Worm (Caenorhabditis elegans) whole organism, L3 larva: Measurements from ENCODE around the gene tag-65.

Experiments
- R02D3.7 ChIP-seq: fragments of 150-350 bp; optimal IDR thresholded peaks from 2 replicates; lab custom pipeline; 2014; ENCODE audit warnings: missing biosample characterization, missing genetic modification characterization
- aly-2 ChIP-seq: fragments of 150-350 bp; optimal IDR thresholded peaks from 2 replicates; lab custom pipeline; 2014; ENCODE audit warnings: missing biosample characterization, missing genetic modification characterization
- ama-1 ChIP-seq: fragments of 150-350 bp; optimal IDR thresholded peaks from 2 replicates; lab custom pipeline; 2018
- ceh-82 ChIP-seq: fragments of 150-350 bp; optimal IDR thresholded peaks from 2 replicates; lab custom pipeline; 2014; ENCODE audit warnings: missing biosample characterization, missing genetic modification characterization
- ceh-9 ChIP-seq: sonication (generic microtip); optimal IDR thresholded peaks from 2 replicates; lab custom pipeline; 2018; ENCODE audit warnings: missing biosample characterization, missing genetic modification characterization
- daf-12 ChIP-seq: fragments of 150-350 bp; optimal IDR thresholded peaks from 2 replicates; lab custom pipeline; 2014; ENCODE audit warnings: missing biosample characterization, missing genetic modification reagents, missing genetic modification characterization
- egl-5 ChIP-seq: fragments of 150-350 bp; optimal IDR thresholded peaks from 2 replicates; lab custom pipeline; 2017; ENCODE audit warnings: missing biosample characterization, missing genetic modification reagents, missing genetic modification characterization, inconsistent platforms
- elt-1 ChIP-seq: fragments of 150-350 bp; optimal IDR thresholded peaks from 2 replicates; lab custom pipeline; 2014; ENCODE audit warnings: missing biosample characterization, missing genetic modification characterization
- elt-2 ChIP-seq: sonication (generic microtip); optimal IDR thresholded peaks from 2 replicates; lab custom pipeline; 2016; ENCODE audit warnings: missing genetic modification reagents, mild to moderate bottlenecking, missing genetic modification characterization, missing compliant biosample characterization
- elt-3 ChIP-seq, 3 experiments: fragments of 150-350 bp in 1 of 3; sonication (generic microtip) in 2 of 3; optimal IDR thresholded peaks; 2 replicates in 2 of 3; 4 replicates in 1 of 3; lab custom pipeline; 2014 to 2017; ENCODE audit warnings: missing biosample characterization in 3 of 3, missing genetic modification characterization in 3 of 3
- fkh-10 ChIP-seq: sonication (generic microtip); optimal IDR thresholded peaks from 2 replicates; lab custom pipeline; 2017; ENCODE audit warnings: missing biosample characterization, missing genetic modification reagents, missing genetic modification characterization
- fkh-2 ChIP-seq: fragments of 150-350 bp; optimal IDR thresholded peaks from 2 replicates; lab custom pipeline; 2014; ENCODE audit warnings: missing biosample characterization, missing genetic modification reagents, missing genetic modification characterization
- fos-1 ChIP-seq: fragments of 150-350 bp; optimal IDR thresholded peaks from 2 replicates; lab custom pipeline; 2014; ENCODE audit warnings: missing biosample characterization, missing genetic modification characterization
- hmg-11 ChIP-seq: sonication (generic microtip); optimal IDR thresholded peaks from 2 replicates; lab custom pipeline; 2016; ENCODE audit warnings: missing genetic modification characterization, missing compliant biosample characterization
- jun-1 ChIP-seq: fragments of 150-350 bp; optimal IDR thresholded peaks from 2 replicates; lab custom pipeline; 2014; ENCODE audit warnings: missing biosample characterization, missing genetic modification reagents, missing genetic modification characterization
- lin-39 ChIP-seq: fragments of 150-350 bp; optimal IDR thresholded peaks from 2 replicates; lab custom pipeline; 2018; ENCODE audit warnings: missing biosample characterization, missing genetic modification reagents, missing genetic modification characterization
- lsy-12 ChIP-seq: sonication (generic microtip); optimal IDR thresholded peaks from 2 replicates; lab custom pipeline; 2016; ENCODE audit warnings: mild to moderate bottlenecking, missing genetic modification characterization, missing compliant biosample characterization
- mdl-1 ChIP-seq: fragments of 150-350 bp; optimal IDR thresholded peaks from 2 replicates; lab custom pipeline; 2014; ENCODE audit warnings: missing biosample characterization, missing genetic modification characterization
- nhr-12 ChIP-seq: fragments of 150-350 bp; optimal IDR thresholded peaks from 2 replicates; lab custom pipeline; 2014; ENCODE audit warnings: missing biosample characterization, missing genetic modification characterization
- nhr-23 ChIP-seq: fragments of 150-350 bp; optimal IDR thresholded peaks from 2 replicates; lab custom pipeline; 2014; ENCODE audit warnings: missing biosample characterization, missing genetic modification reagents, missing genetic modification characterization
- nhr-237 ChIP-seq: fragments of 150-350 bp; optimal IDR thresholded peaks from 2 replicates; lab custom pipeline; 2014; ENCODE audit warnings: missing biosample characterization, missing genetic modification characterization
- nhr-25 ChIP-seq: sonication (generic microtip); optimal IDR thresholded peaks from 2 replicates; lab custom pipeline; 2017; ENCODE audit warnings: missing biosample characterization, missing genetic modification characterization
- nhr-43 ChIP-seq: sonication (generic microtip); optimal IDR thresholded peaks from 2 replicates; lab custom pipeline; 2016; ENCODE audit warnings: mild to moderate bottlenecking, missing genetic modification characterization, missing compliant biosample characterization; ENCODE audit not compliant: poor library complexity, severe bottlenecking
- nhr-76 ChIP-seq: fragments of 150-350 bp; sonication (generic microtip); optimal IDR thresholded peaks from 5 replicates; lab custom pipeline; 2014; ENCODE audit warnings: missing biosample characterization, missing genetic modification characterization
- pqm-1 ChIP-seq: fragments of 150-350 bp; optimal IDR thresholded peaks from 2 replicates; lab custom pipeline; 2017; ENCODE audit warnings: missing biosample characterization, missing genetic modification characterization, inconsistent platforms
- snpc-4 ChIP-seq: fragments of 150-350 bp; optimal IDR thresholded peaks from 2 replicates; lab custom pipeline; 2014; ENCODE audit warnings: missing biosample characterization, missing genetic modification characterization
- tbx-2 ChIP-seq: sonication (generic microtip); optimal IDR thresholded peaks from 2 replicates; lab custom pipeline; 2016; ENCODE audit warnings: mild to moderate bottlenecking, missing genetic modification characterization, missing compliant biosample characterization
- unc-39 ChIP-seq: sonication (generic microtip); optimal IDR thresholded peaks from 4 replicates; lab custom pipeline; 2017; ENCODE audit warnings: missing biosample characterization, missing genetic modification characterization
- zag-1 ChIP-seq: fragments of 150-350 bp; optimal IDR thresholded peaks from 2 replicates; lab custom pipeline; 2014; ENCODE audit warnings: missing biosample characterization, missing genetic modification characterization
- ztf-11 ChIP-seq: fragments of 150-350 bp; optimal IDR thresholded peaks from 2 replicates; lab custom pipeline; 2014; ENCODE audit warnings: missing biosample characterization, missing genetic modification characterization

The tag-65 gene

DNA sequence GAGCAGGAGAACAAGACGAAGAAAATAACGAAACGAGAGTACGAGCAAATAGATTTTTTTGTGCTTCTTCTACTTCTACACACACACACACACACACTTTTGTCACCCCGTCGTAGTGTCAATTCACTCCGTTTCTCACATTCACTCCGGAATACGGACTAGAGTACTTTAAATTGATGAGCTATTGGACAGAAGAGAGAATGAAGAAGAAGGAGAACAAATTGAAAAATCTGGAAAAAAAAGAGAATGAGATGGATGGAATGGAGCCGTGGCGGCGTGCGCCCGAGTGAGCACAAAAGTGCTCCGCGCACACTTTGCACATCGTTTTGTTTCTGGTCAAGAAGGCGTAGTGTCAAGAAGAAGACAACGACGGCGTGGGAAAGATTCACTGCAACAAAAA lies 9.1 kb upstream of the tag-65 start:
- TF ChIP-seq unc-39 (tag; lab: Kevin White, UChicago) = no peak
- no peak for TF ChIP-seq nhr-237
- no peak for TF ChIP-seq ama-1 (lab: Kevin White, UChicago)
- TF ChIP-seq elt-1 = no peak
- TF ChIP-seq nhr-25 (tag; lab: Kevin White, UChicago) = no peak
- no peak for TF ChIP-seq fkh-2 (tag; lab: Kevin White, UChicago)
- no peak for TF ChIP-seq pqm-1 (tag; lab: Kevin White, UChicago)
- TF ChIP-seq ceh-9 (tag; lab: Kevin White, UChicago) = no peak
- no peak for TF ChIP-seq snpc-4 (tag; lab: Kevin White, UChicago)
- no peak for TF ChIP-seq R02D3.7 (tag; lab: Kevin White, UChicago)
- no peak for TF ChIP-seq zag-1 (tag; lab: Kevin White, UChicago)
- no peak for TF ChIP-seq daf-12 (tag; lab: Kevin White, UChicago)
- TF ChIP-seq nhr-43 (tag; lab: Kevin White, UChicago) = no peak
- TF ChIP-seq nhr-12 (tag; lab: Kevin White, UChicago) = no peak
- TF ChIP-seq fos-1 = no peak
- no peak for TF ChIP-seq aly-2 (tag; lab: Kevin White, UChicago)
- TF ChIP-seq lin-39 (tag; lab: Kevin White, UChicago) = no peak

- TF ChIP-seq mdl-1 = no peak
- TF ChIP-seq fkh-10 (GFP tag; lab: Kevin White, UChicago) = peak; percentile 64
- no peak for TF ChIP-seq R02D3.7 (tag; lab: Kevin White, UChicago)
- TF ChIP-seq, all 47 proteins: peak for 1
Measured at ce11 chrV:13686513-13686912, 8.1 kb upstream of the tag-65 start.

- TF ChIP-seq nhr-237 (no peak), nhr-23 (tag; lab: Kevin White, UChicago) (no peak), fkh-10 (GFP tag; lab: Kevin White, UChicago) (peak; percentile 58)
Measured at ce11 chrV:13681445-13681844, 3.1 kb upstream of the tag-65 start.

ce11 chrV:13679859-13680258 lies 1.5 kb upstream of the tag-65 start:
- TF ChIP-seq hmg-11 = no peak
- TF ChIP-seq jun-1 = no peak
- TF ChIP-seq fkh-2 (tag; lab: Kevin White, UChicago) = no peak
- no peak for TF ChIP-seq mdl-1
- TF ChIP-seq elt-2 (tag; lab: Kevin White, UChicago) = no peak
- no peak for TF ChIP-seq zag-1 (tag; lab: Kevin White, UChicago)
- no peak for TF ChIP-seq elt-3 (tag; optimal IDR thresholded peaks at IDR 0.05; lab: Kevin White, UChicago)
- TF ChIP-seq nhr-25 (tag; lab: Kevin White, UChicago) = no peak
- no peak for TF ChIP-seq elt-1
- TF ChIP-seq lin-39 (tag; lab: Kevin White, UChicago) = no peak
- TF ChIP-seq fkh-10 (GFP tag; lab: Kevin White, UChicago) = no peak
- TF ChIP-seq tbx-2 = no peak

- no peak for TF ChIP-seq pqm-1 (tag; lab: Kevin White, UChicago)
- TF ChIP-seq ztf-11 (tag; lab: Kevin White, UChicago) = no peak
- TF ChIP-seq nhr-43 (tag; lab: Kevin White, UChicago) = no peak
- TF ChIP-seq unc-39 (tag; lab: Kevin White, UChicago) = no peak
- TF ChIP-seq nhr-237 = no peak
- no peak for TF ChIP-seq nhr-12 (tag; lab: Kevin White, UChicago)
- TF ChIP-seq elt-3 (tag; optimal IDR thresholded peaks at IDR 0.05; lab: Kevin White, UChicago) = no peak
- no peak for TF ChIP-seq nhr-76
- no peak for TF ChIP-seq ceh-82
- TF ChIP-seq fkh-2 (tag; lab: Kevin White, UChicago) = no peak
- TF ChIP-seq elt-1 = no peak
- TF ChIP-seq elt-2 (tag; lab: Kevin White, UChicago) = no peak
- no peak for TF ChIP-seq lsy-12
- no peak for TF ChIP-seq jun-1
- no peak for TF ChIP-seq egl-5 (tag; lab: Kevin White, UChicago)
Measured at ce11 chrV:13671911-13672639, 6.3 kb downstream of the tag-65 start, which contains the start of the genes mip-2 and F58G11.4. mip-2 (minus strand) TSS chrV:13671958. F58G11.4 (plus strand) TSS chrV:13672589.

ce11 chrV:13669170-13669569 lies 9.2 kb downstream of the tag-65 start:
- TF ChIP-seq ceh-9 (tag; lab: Kevin White, UChicago) = no peak
